Worm (Caenorhabditis elegans): ENCODE data around the gene T05G5.4.

ce11 chrIII:9779080-9779479, 30.3 kb downstream of the T05G5.4 start:
- TF ChIP-seq pag-3 (tag; optimal IDR thresholded peaks at IDR 0.05; ENCODE audit: borderline replicate concordance) (no peak), gmeb-2 (tag; optimal IDR thresholded peaks at IDR 0.05) (no peak), mec-3 (tag; optimal IDR thresholded peaks at IDR 0.05; ENCODE audit: borderline replicate concordance) (no peak), ceh-31 (tag; optimal IDR thresholded peaks at IDR 0.05) (no peak), T23F11.4 (GFP tag; optimal IDR thresholded peaks at IDR 0.05) (no peak), hlh-6 (tag; optimal IDR thresholded peaks at IDR 0.05) (no peak), ceh-2 (tag; optimal IDR thresholded peaks at IDR 0.05) (no peak), elt-4 (tag; optimal IDR thresholded peaks at IDR 0.05) (no peak), hlh-13 (GFP tag; optimal IDR thresholded peaks at IDR 0.05) (no peak), fax-1 (tag; optimal IDR thresholded peaks at IDR 0.05) (no peak), ama-1 (optimal IDR thresholded peaks at IDR 0.05) (no peak), ceh-19 (GFP tag; optimal IDR thresholded peaks at IDR 0.05) (no peak), ref-2 (tag; optimal IDR thresholded peaks at IDR 0.05) (no peak)
